Worm (Caenorhabditis elegans): ENCODE measurements around the gene cnt-2.
A peak's percentile ranks its signal among the peaks of the same experiment; 100 is the strongest.

cnt-2 gene

DNA sequence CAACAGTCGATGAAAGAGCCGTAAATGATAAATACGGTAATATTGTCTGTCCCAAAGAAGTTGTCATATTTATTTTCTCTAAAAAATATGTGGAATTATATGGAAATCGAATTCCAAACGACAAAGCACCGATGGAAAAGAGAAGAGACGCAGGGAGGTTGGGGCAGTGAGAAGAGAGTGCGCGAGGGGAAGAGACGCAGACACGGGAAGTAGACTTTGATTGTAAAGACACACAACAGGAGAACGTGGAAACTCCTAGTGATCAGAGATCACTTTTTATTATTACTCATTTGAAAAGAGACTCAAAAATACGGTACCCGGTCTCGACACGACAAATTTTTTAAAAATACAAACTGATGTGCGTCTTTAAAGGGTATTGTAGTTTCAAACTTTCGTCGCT lies 26.5 kb upstream of the cnt-2 start (continued):
- no peak for TF ChIP-seq mef-2 (tag; optimal IDR thresholded peaks at IDR 0.05)
- no peak for TF ChIP-seq ceh-90 (tag; optimal IDR thresholded peaks at IDR 0.05)

ce11 chrIII:10629043-10629442 lies 25.8 kb upstream of the cnt-2 start, which contains the start of gene swt-4:
Gene swt-4 (minus strand): TSS chrIII:10629143.
- no peak for TF ChIP-seq nhr-28 (tag; optimal IDR thresholded peaks at IDR 0.05)
- no peak for TF ChIP-seq nhr-84 (tag; optimal IDR thresholded peaks at IDR 0.05)
- TF ChIP-seq C04F5.9 (tag; optimal IDR thresholded peaks at IDR 0.05): no peak
- no peak for TF ChIP-seq fkh-4 (tag; optimal IDR thresholded peaks at IDR 0.05; ENCODE audit: borderline replicate concordance)
- no peak for TF ChIP-seq unc-98 (GFP tag; IDR thresholded peaks at IDR 0.05)

DNA sequence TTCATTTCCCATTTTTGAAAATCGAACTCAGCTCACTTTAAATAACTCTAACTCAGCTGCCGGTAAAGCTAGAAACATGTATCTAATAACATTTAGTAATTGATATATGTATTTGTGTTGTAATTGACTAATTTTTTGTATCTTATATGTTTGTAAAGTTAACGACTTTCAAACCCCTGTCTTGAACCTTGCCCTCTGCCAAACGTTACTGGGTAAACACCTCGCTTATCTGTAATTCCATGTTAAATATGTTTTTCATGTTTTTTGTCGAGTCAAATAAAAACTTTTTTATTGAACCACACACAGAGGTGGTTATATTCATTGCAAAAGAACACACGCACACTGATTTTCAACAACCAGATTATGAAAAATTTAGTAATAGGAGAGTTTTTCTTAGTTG lies 25.0 kb upstream of the cnt-2 start:
- TF ChIP-seq snu-23 (GFP tag; optimal IDR thresholded peaks at IDR 0.05): no peak
- no peak for TF ChIP-seq pax-3 (tag; optimal IDR thresholded peaks at IDR 0.05)
- peak; percentile 11 for TF ChIP-seq mep-1 (tag; optimal IDR thresholded peaks at IDR 0.05)
- no peak for TF ChIP-seq grh-1 (GFP tag; IDR thresholded peaks at IDR 0.05)
- peak; percentile 2 for TF ChIP-seq nhr-47 (tag; optimal IDR thresholded peaks at IDR 0.05)
- peak; percentile 76 for TF ChIP-seq nhr-85 (tag)
- no peak for TF ChIP-seq tlp-1 (tag; optimal IDR thresholded peaks at IDR 0.05)

ce11 chrIII:10631870-10632509 lies 22.8 kb upstream of the cnt-2 start:
- TF ChIP-seq ztf-11 (tag; optimal IDR thresholded peaks at IDR 0.05) (peak in 1 of 2 experiments; percentile 90), tbx-2 (tag; optimal IDR thresholded peaks at IDR 0.05) (peak; percentile 66), nhr-84 (tag; optimal IDR thresholded peaks at IDR 0.05) (no peak), unc-86 (tag; optimal IDR thresholded peaks at IDR 0.05) (peak; percentile 25)

ce11 chrIII:10632590-10633402 lies 22.0 kb upstream of the cnt-2 start, which contains the start of gene Y39A1A.10:
Gene Y39A1A.10 (plus strand): TSS chrIII:10632728.
- no peak for TF ChIP-seq nhr-84 (tag; optimal IDR thresholded peaks at IDR 0.05)
- no peak for TF ChIP-seq unc-86 (tag; optimal IDR thresholded peaks at IDR 0.05)
- peak; percentile 37 for TF ChIP-seq blmp-1 (tag; optimal IDR thresholded peaks at IDR 0.05)
- TF ChIP-seq nhr-85 (tag): peak; percentile 86
- peak in 1 of 6 experiments; percentile 0 for TF ChIP-seq elt-3 (tag; optimal IDR thresholded peaks at IDR 0.05)
- TF ChIP-seq efl-1 (optimal IDR thresholded peaks at IDR 0.05): no peak
- peak in 1 of 2 experiments; percentile 57 for TF ChIP-seq efl-1 (GFP tag; optimal IDR thresholded peaks at IDR 0.05 in 1 of 2)
- TF ChIP-seq fos-1 (tag; optimal IDR thresholded peaks at IDR 0.05): no peak
- TF ChIP-seq snu-23 (GFP tag; optimal IDR thresholded peaks at IDR 0.05): peak; percentile 24
- TF ChIP-seq rnt-1 (tag; optimal IDR thresholded peaks at IDR 0.05): peak; percentile 10
- no peak for TF ChIP-seq Y116A8C.19 (tag; optimal IDR thresholded peaks at IDR 0.05; ENCODE audit: borderline replicate concordance)
- TF ChIP-seq F16B12.6 (tag; optimal IDR thresholded peaks at IDR 0.05): no peak
- peak; percentile 38 for TF ChIP-seq fkh-8 (tag; optimal IDR thresholded peaks at IDR 0.05)
- peak; percentile 26 for TF ChIP-seq jun-1 (tag; optimal IDR thresholded peaks at IDR 0.05)
- peak; percentile 24 for TF ChIP-seq ztf-4 (tag; optimal IDR thresholded peaks at IDR 0.05)
- TF ChIP-seq lin-14 (GFP tag; optimal IDR thresholded peaks at IDR 0.05): peak; percentile 72
- no peak for TF ChIP-seq nhr-90 (tag; optimal IDR thresholded peaks at IDR 0.05; ENCODE audit: poor library complexity)
- no peak for TF ChIP-seq nhr-11 (tag; optimal IDR thresholded peaks at IDR 0.05)
- TF ChIP-seq nhr-19 (GFP tag; conservative IDR thresholded peaks at IDR 0.05): 0 out of 2 replicates have a peak, but pooled peaks have one; percentile 7
- no peak for TF ChIP-seq egl-13 (tag; optimal IDR thresholded peaks at IDR 0.05)
- peak; percentile 9 for TF ChIP-seq nhr-20 (tag; optimal IDR thresholded peaks at IDR 0.05)
- peak; percentile 52 for TF ChIP-seq nhr-71 (tag; optimal IDR thresholded peaks at IDR 0.05)
- no peak for TF ChIP-seq lin-39 (tag; optimal IDR thresholded peaks at IDR 0.05)
- no peak for TF ChIP-seq isw-1 (GFP tag; IDR thresholded peaks at IDR 0.05)
- TF ChIP-seq ceh-63 (GFP tag; optimal IDR thresholded peaks at IDR 0.05): no peak
- TF ChIP-seq ceh-8 (GFP tag; optimal IDR thresholded peaks at IDR 0.05): peak; percentile 89
